Fruit fly (Drosophila melanogaster) whole organism, embryonic: ENCODE results near the gene Ythdc1.

Experiments used
- CG18764 ChIP-seq: fragments of 200-800 bp; sonication (Bioruptor generic); optimal IDR thresholded peaks from 3 replicates; lab custom pipeline; 2016; ENCODE audit warnings: missing biosample characterization, missing genetic modification characterization
- tna ChIP-seq: fragments of 200-800 bp; sonication (Bioruptor generic); IDR thresholded peaks from 2 replicates; pipeline ENCODE4 v1.3.6; 2022; ENCODE audit warnings: missing biosample characterization, missing genetic modification characterization; ENCODE audit not compliant: partially characterized antibody

DNA sequence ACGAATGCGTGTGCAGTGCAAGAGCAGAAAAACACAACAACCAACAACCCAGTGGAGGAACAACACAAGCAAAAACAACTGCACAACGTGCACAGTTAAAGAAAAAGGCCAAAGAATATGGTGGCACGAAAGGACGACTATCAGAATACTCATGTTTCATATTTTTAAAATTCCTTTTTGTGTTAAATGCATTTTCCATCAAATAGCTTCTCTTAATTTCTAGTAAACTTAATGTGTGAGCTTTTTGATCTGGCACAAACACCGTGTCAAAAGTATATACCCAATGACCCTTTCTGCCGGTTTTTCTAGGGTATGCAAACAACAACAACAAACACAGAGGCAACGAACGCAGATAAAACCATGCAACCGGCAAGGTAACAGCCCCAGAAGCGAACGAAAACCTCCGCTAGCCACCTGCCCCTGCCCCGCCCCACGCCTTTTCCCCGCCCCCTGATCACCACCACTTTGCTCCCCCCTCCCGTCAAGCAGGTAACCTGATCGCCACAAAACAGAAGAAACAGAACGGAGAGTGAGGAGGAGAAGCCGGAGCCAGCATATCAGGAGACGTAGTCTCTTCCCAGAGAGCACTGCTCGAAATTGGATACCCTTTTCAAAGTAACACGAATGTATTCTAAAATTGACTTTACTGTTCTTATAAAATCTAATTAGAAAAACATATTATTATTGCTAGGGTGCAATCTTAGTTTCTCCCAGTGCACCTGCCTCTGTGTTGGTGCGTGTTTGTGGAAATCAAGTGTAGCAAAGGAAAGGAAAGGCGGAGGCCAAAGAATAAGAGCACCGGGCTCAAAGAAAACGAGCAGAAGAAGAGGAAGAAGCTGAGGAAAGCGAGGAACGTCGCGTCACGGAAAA, 21.1 kb upstream of the Ythdc1 start:
- peak; percentile 74 for TF ChIP-seq CG18764 (GFP tag; lab: Kevin White, UChicago)
- TF ChIP-seq tna (GFP tag; lab: Robert Waterston, UW), result no peak
